Worm (Caenorhabditis elegans) whole organism, L4 larva: Measurements from ENCODE around the gene pfd-2.

Source experiments
- F10B5.3 ChIP-seq: sonication (generic microtip); optimal IDR thresholded peaks from 2 replicates; lab custom pipeline; 2016; ENCODE audit warnings: mild to moderate bottlenecking, missing genetic modification characterization, missing compliant biosample characterization
- F26F4.8 ChIP-seq: fragments of 200-800 bp; sonication (Bioruptor generic); conservative IDR thresholded peaks from 2 replicates; pipeline ENCODE4 v1.3.6; 2022; ENCODE audit warnings: missing genetic modification characterization, missing compliant biosample characterization
- F44E2.7 ChIP-seq: fragments of 200-800 bp; sonication (Bioruptor generic); IDR thresholded peaks from 2 replicates; pipeline ENCODE4 v2.1.2; 2022; ENCODE audit warnings: missing genetic modification characterization, missing compliant biosample characterization
- Y105C5A.15 ChIP-seq: fragments of 200-800 bp; sonication (Bioruptor generic); IDR thresholded peaks from 2 replicates; pipeline ENCODE4 v1.3.6; 2022; ENCODE audit warnings: missing genetic modification characterization, missing compliant biosample characterization
- Y48G9A.11 ChIP-seq: fragments of 200-800 bp; sonication (Bioruptor generic); IDR thresholded peaks from 2 replicates; pipeline ENCODE4 v1.3.6; 2022; ENCODE audit warnings: missing genetic modification reagents, missing genetic modification characterization, missing compliant biosample characterization
- Y5F2A.4 ChIP-seq: fragments of 200-800 bp; sonication (Bioruptor generic); optimal IDR thresholded peaks from 2 replicates; lab custom pipeline; 2018; ENCODE audit warnings: mild to moderate bottlenecking, missing genetic modification characterization, missing compliant biosample characterization
- ZK337.2 ChIP-seq: fragments of 200-800 bp; sonication (Bioruptor generic); IDR thresholded peaks from 2 replicates; pipeline ENCODE4 v1.3.6; 2022; ENCODE audit warnings: missing genetic modification reagents, missing genetic modification characterization, missing compliant biosample characterization
- aha-1 ChIP-seq: fragments of 150-350 bp; peaks from one replicate; lab custom pipeline; 2014; ENCODE audit warnings: missing biosample characterization, missing genetic modification characterization
- ama-1 ChIP-seq: fragments of 150-350 bp; optimal IDR thresholded peaks from 2 replicates; lab custom pipeline; 2014; ENCODE audit warnings: inconsistent platforms, mixed read lengths
- attf-4 ChIP-seq: sonication (generic microtip); optimal IDR thresholded peaks from 3 replicates; lab custom pipeline; 2017; ENCODE audit warnings: missing biosample characterization, missing genetic modification characterization
- ceh-32 ChIP-seq: sonication (generic microtip); optimal IDR thresholded peaks from 2 replicates; lab custom pipeline; 2016; ENCODE audit warnings: mild to moderate bottlenecking, missing genetic modification characterization, missing compliant biosample characterization; ENCODE audit not compliant: poor library complexity
- ceh-44 ChIP-seq: fragments of 200-800 bp; sonication (Bioruptor generic); IDR thresholded peaks from 2 replicates; pipeline ENCODE4 v1.3.6; 2022; ENCODE audit warnings: missing genetic modification reagents, missing genetic modification characterization, missing compliant biosample characterization
- ces-1 ChIP-seq: fragments of 150-350 bp; sonication (generic microtip); optimal IDR thresholded peaks from 4 replicates; lab custom pipeline; 2014; ENCODE audit warnings: missing biosample characterization, missing genetic modification reagents, missing genetic modification characterization
- daf-19 ChIP-seq: fragments of 200-800 bp; sonication (Bioruptor generic); conservative IDR thresholded peaks from 2 replicates; pipeline ENCODE4 v1.3.6; 2022; ENCODE audit warnings: missing genetic modification characterization, missing compliant biosample characterization
- dmd-6 ChIP-seq: fragments of 200-800 bp; sonication (Bioruptor generic); IDR thresholded peaks from 2 replicates; pipeline ENCODE4 v1.3.6; 2022; ENCODE audit warnings: missing genetic modification reagents, missing genetic modification characterization, missing compliant biosample characterization
- dmd-8 ChIP-seq: fragments of 200-800 bp; sonication (Bioruptor generic); IDR thresholded peaks from 2 replicates; pipeline ENCODE4 v1.3.6; 2022; ENCODE audit warnings: missing genetic modification characterization, missing compliant biosample characterization
- dve-1 ChIP-seq: sonication (generic microtip); optimal IDR thresholded peaks from 2 replicates; lab custom pipeline; 2017; ENCODE audit warnings: antibody characterized with exemption, mild to moderate bottlenecking, missing genetic modification characterization, missing compliant biosample characterization; ENCODE audit not compliant: insufficient read depth
- egl-27 ChIP-seq: sonication (generic microtip); optimal IDR thresholded peaks from 3 replicates; lab custom pipeline; 2017; ENCODE audit warnings: missing biosample characterization, missing genetic modification reagents, missing genetic modification characterization
- fkh-10 ChIP-seq: fragments of 150-350 bp; optimal IDR thresholded peaks from 2 replicates; lab custom pipeline; 2014; ENCODE audit warnings: missing biosample characterization, missing genetic modification reagents, missing genetic modification characterization
- hlh-11 ChIP-seq: fragments of 200-800 bp; sonication (Bioruptor generic); optimal IDR thresholded peaks from 2 replicates; lab custom pipeline; 2018; ENCODE audit warnings: mild to moderate bottlenecking, missing genetic modification characterization, missing compliant biosample characterization
- lsy-2 ChIP-seq, 2 experiments: fragments of 150-350 bp in 1 of 2; sonication (generic microtip) in 1 of 2; optimal IDR thresholded peaks; 2 replicates each; lab custom pipeline; 2014 to 2017; ENCODE audit warnings: missing biosample characterization in 2 of 2, missing genetic modification characterization in 2 of 2
- mep-1 ChIP-seq: fragments of 150-350 bp; sonication (generic microtip); optimal IDR thresholded peaks from 3 replicates; lab custom pipeline; 2014; ENCODE audit warnings: missing biosample characterization, missing genetic modification characterization
- nhr-102 ChIP-seq: sonication (generic microtip); optimal IDR thresholded peaks from 2 replicates; lab custom pipeline; 2016; ENCODE audit warnings: mild to moderate bottlenecking, missing genetic modification characterization, moderate library complexity, missing compliant biosample characterization
- nhr-111 ChIP-seq: fragments of 200-800 bp; sonication (Bioruptor generic); optimal IDR thresholded peaks from 2 replicates; lab custom pipeline; 2018; ENCODE audit warnings: mild to moderate bottlenecking, missing genetic modification characterization, missing compliant biosample characterization
- nhr-28 ChIP-seq: fragments of 150-350 bp; optimal IDR thresholded peaks from 2 replicates; lab custom pipeline; 2014; ENCODE audit warnings: missing biosample characterization, missing genetic modification characterization
- nhr-41 ChIP-seq: fragments of 200-800 bp; sonication (Bioruptor generic); IDR thresholded peaks from 2 replicates; pipeline ENCODE4 v1.3.6; 2022; ENCODE audit warnings: missing genetic modification reagents, missing genetic modification characterization, missing compliant biosample characterization
- nhr-6 ChIP-seq: fragments of 150-350 bp; optimal IDR thresholded peaks from 2 replicates; lab custom pipeline; 2014; ENCODE audit warnings: missing biosample characterization, missing genetic modification characterization
- pqm-1 ChIP-seq: sonication (generic microtip); optimal IDR thresholded peaks from 2 replicates; lab custom pipeline; 2017; ENCODE audit warnings: missing biosample characterization, missing genetic modification characterization
- rbr-2 ChIP-seq: sonication (generic microtip); optimal IDR thresholded peaks from 2 replicates; lab custom pipeline; 2016; ENCODE audit warnings: missing genotype, missing genetic modification characterization, missing compliant biosample characterization
- snpc-4 ChIP-seq: fragments of 150-350 bp; optimal IDR thresholded peaks from 2 replicates; lab custom pipeline; 2014; ENCODE audit warnings: missing biosample characterization, missing genetic modification characterization
- unc-62 ChIP-seq, 3 experiments: fragments of 150-350 bp in 1 of 3; sonication (generic microtip); optimal IDR thresholded peaks in 2 of 3; peaks in 1 of 3; 1 replicate in 1 of 3; 2 replicates in 2 of 3; lab custom pipeline; 2014 to 2017; ENCODE audit warnings: missing biosample characterization in 3 of 3, missing genetic modification characterization in 3 of 3, missing genetic modification reagents in 3 of 3, missing genotype in 1 of 3
- zag-1 ChIP-seq: fragments of 150-350 bp; optimal IDR thresholded peaks from 2 replicates; lab custom pipeline; 2014; ENCODE audit warnings: missing biosample characterization, missing genetic modification characterization
- zfp-2 ChIP-seq: sonication (generic microtip); optimal IDR thresholded peaks from 2 replicates; lab custom pipeline; 2016; ENCODE audit warnings: mild to moderate bottlenecking, missing genetic modification characterization, missing compliant biosample characterization
- zip-11 ChIP-seq: fragments of 200-800 bp; sonication (Bioruptor generic); IDR thresholded peaks from 2 replicates; pipeline ENCODE4 v1.3.6; 2022; ENCODE audit warnings: missing genetic modification characterization, missing compliant biosample characterization

The pfd-2 gene

DNA sequence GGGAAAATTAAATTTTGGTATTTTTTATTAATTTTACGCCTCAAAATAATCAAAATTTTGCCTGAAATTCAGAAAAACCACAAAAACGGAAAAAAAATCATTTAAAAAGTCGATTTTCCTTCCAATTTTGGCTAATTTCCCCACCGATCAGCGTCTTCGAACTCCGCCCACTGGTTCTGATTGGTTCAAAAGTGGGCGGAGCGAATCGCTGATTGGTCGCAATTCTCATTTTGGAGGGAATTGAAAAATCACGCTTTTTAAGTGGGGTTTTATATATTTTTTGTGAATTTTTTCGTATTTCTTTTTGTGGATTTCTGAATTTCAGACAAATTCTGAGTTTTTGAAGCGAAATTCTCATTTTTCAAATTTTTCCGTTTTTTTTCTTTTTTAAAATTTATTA, 39.6 kb upstream of the pfd-2 start:
- TF ChIP-seq F10B5.3 (tag; lab: Kevin White, UChicago) (no peak), attf-4 (tag; lab: Kevin White, UChicago) (no peak), nhr-111 (GFP tag; lab: Kevin White, UChicago) (no peak), nhr-41 (GFP tag; lab: Robert Waterston, UW) (no peak), ama-1 (lab: Kevin White, UChicago) (no peak), zag-1 (tag; lab: Kevin White, UChicago) (no peak), ceh-32 (no peak), unc-62 (GFP tag; optimal IDR thresholded peaks at IDR 0.05 in 1 of 2; lab: Kevin White, UChicago) (no peak), unc-62 (tag; optimal IDR thresholded peaks at IDR 0.05; lab: Kevin White, UChicago) (no peak), mep-1 (tag; lab: Kevin White, UChicago) (no peak), dve-1 (tag; lab: Kevin White, UChicago) (no peak), Y48G9A.11 (GFP tag; lab: Robert Waterston, UW) (no peak), rbr-2 (no peak), F26F4.8 (GFP tag; lab: Robert Waterston, UW) (no peak), zip-11 (GFP tag; lab: Robert Waterston, UW) (no peak), F44E2.7 (GFP tag; lab: Robert Waterston, UW) (no peak), lsy-2 (tag; optimal IDR thresholded peaks at IDR 0.05; lab: Kevin White, UChicago) (no peak), nhr-28 (tag; lab: Kevin White, UChicago) (no peak), Y5F2A.4 (GFP tag; lab: Kevin White, UChicago) (no peak), dmd-6 (GFP tag; lab: Robert Waterston, UW) (no peak)

DNA sequence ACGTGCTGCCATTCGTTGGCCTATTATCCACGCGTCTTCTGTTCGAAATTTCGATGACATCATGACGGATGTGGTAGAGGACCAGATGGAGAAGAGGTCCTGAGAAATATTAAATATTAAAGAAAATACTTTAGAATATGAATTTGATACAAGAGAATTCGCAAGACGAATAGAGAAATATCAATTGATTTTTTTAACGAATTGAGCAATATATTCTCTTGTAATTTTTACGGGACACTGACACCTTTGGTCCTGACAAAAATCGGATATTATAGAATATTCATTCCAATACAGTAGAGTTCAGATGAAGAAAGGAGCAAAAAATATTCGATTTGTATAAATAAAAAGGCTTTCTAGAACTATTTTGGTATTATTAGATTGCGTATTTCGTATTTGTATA, 38.4 kb upstream of the pfd-2 start, which contains the start of gene C01F1.6:
Gene C01F1.6 (minus strand): TSS at position 101 of the 400 bp plus-strand sequence.
- TF ChIP-seq unc-62 (GFP tag; optimal IDR thresholded peaks at IDR 0.05 in 1 of 2; lab: Kevin White, UChicago) (peak in 1 of 2 experiments; percentile 86), unc-62 (tag; optimal IDR thresholded peaks at IDR 0.05; lab: Kevin White, UChicago) (no peak), aha-1 (peak; percentile 5), Y105C5A.15 (GFP tag; lab: Robert Waterston, UW) (no peak)
- TF ChIP-seq, all 104 proteins: peak for 2

DNA sequence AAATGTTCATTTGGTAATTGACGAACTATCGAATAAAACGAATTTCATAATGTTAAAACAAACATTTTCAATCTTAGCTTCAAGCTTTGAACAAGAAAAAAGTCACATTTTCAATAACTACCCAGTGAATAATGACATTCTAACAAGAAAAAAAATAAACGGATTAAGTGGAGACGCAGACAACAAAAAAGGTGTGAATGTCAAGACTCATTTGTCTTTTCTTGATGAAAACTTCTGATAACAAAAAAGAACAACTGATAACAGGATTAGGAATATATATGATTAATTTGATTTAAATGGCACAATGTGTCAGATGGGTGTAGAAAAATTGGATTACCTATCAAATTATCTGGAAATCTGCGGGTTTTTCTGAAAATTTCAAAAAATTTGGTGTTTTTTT, 37.9 kb upstream of the pfd-2 start:
- TF ChIP-seq ZK337.2 (no peak), pqm-1 (peak; percentile 5), ceh-44 (GFP tag; lab: Robert Waterston, UW) (no peak), dve-1 (tag; lab: Kevin White, UChicago) (peak; percentile 15), nhr-28 (tag; lab: Kevin White, UChicago) (peak; percentile 4), dmd-8 (GFP tag; lab: Robert Waterston, UW) (no peak), nhr-6 (tag; lab: Kevin White, UChicago) (peak; percentile 32), hlh-11 (no peak), unc-62 (GFP tag; optimal IDR thresholded peaks at IDR 0.05 in 1 of 2; lab: Kevin White, UChicago) (peak in 1 of 2 experiments; percentile 27), unc-62 (tag; optimal IDR thresholded peaks at IDR 0.05; lab: Kevin White, UChicago) (no peak), zfp-2 (tag; lab: Kevin White, UChicago) (no peak)

DNA sequence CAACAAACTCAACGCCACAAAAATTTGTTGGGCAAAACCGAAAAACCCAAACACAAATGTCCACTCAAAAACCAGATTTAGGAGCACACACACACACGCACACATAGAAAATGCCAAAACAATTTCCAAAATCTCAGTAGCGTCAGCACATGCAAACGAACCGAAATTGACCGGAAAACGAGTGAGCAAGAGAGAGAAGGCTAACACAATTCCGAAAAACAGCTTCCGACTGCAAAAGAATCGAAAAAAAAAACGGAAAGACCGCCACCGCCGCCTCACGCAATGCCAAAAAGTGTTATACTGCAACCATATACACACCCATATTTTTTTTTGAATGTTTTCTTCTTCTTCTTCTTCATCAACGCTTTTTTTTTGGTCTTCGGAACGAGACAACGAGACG, 34.7 kb upstream of the pfd-2 start:
- TF ChIP-seq ces-1 (GFP tag; lab: Kevin White, UChicago) (peak; percentile 4), fkh-10 (GFP tag; lab: Kevin White, UChicago) (peak; percentile 10), egl-27 (tag; lab: Kevin White, UChicago) (no peak), daf-19 (no peak), snpc-4 (no peak)

DNA sequence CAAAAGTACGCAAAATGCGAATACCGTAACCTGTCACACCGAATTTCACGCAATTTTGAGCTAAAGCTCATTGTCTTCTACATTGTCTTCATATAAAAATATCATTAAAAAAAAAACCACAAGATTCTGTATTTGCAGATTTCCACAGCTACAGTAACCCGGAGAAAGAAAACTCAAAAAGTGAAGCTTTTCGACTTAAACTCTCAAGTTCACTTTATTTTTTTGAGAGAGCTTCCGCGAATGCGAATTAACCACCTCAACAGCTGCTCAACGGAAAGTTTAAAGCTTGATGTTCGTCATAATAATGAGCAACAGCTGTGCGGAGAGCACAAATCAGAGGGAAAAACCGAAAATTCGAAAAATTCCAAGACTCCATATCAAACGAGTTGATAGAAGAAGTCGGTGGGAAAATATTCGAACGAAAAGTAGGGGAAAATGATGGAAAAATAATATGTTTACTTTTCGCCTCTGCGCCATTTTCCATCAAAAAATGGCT, 33.4 kb upstream of the pfd-2 start:
- TF ChIP-seq aha-1 (peak; percentile 64), nhr-102 (tag; lab: Kevin White, UChicago) (no peak), unc-62 (GFP tag; optimal IDR thresholded peaks at IDR 0.05 in 1 of 2; lab: Kevin White, UChicago) (peak in 1 of 2 experiments; percentile 55), unc-62 (tag; optimal IDR thresholded peaks at IDR 0.05; lab: Kevin White, UChicago) (no peak)
